Worm (Caenorhabditis elegans) whole organism, young adult: ENCODE data around the gene srw-72.

Source experiments
- B0336.3 ChIP-seq: fragments of 200-800 bp; sonication (Bioruptor generic); IDR thresholded peaks from 2 replicates; pipeline ENCODE4 v1.3.6; 2022; ENCODE audit warnings: missing genetic modification characterization, missing compliant biosample characterization
- F10E7.11 ChIP-seq: sonication (generic microtip); optimal IDR thresholded peaks from 2 replicates; lab custom pipeline; 2017; ENCODE audit warnings: mild to moderate bottlenecking, missing genetic modification characterization, moderate library complexity, missing compliant biosample characterization
- F39B2.1 ChIP-seq: fragments of 200-800 bp; sonication (Bioruptor generic); IDR thresholded peaks from 2 replicates; pipeline ENCODE4 v1.3.6; 2022; ENCODE audit warnings: missing genetic modification reagents, missing genetic modification characterization, missing compliant biosample characterization
- F57A8.1 ChIP-seq: fragments of 200-800 bp; sonication (Bioruptor generic); optimal IDR thresholded peaks from 2 replicates; lab custom pipeline; 2018; ENCODE audit warnings: mild to moderate bottlenecking, missing genetic modification characterization, moderate library complexity, missing compliant biosample characterization
- K12H6.12 ChIP-seq: fragments of 200-800 bp; sonication (Bioruptor generic); optimal IDR thresholded peaks from 2 replicates; lab custom pipeline; 2018; ENCODE audit warnings: mild to moderate bottlenecking, missing genetic modification characterization, missing compliant biosample characterization
- T26A5.8 ChIP-seq: sonication (generic microtip); optimal IDR thresholded peaks from 2 replicates; lab custom pipeline; 2016; ENCODE audit warnings: missing genetic modification characterization, missing compliant biosample characterization
- Y53G8AR.9 ChIP-seq: fragments of 200-800 bp; sonication (Bioruptor generic); conservative IDR thresholded peaks from 2 replicates; pipeline ENCODE4 v1.3.6; 2022; ENCODE audit warnings: missing genetic modification reagents, missing genetic modification characterization, missing compliant biosample characterization
- Y95B8A.8 ChIP-seq: fragments of 200-800 bp; sonication (Bioruptor generic); IDR thresholded peaks from 2 replicates; pipeline ENCODE4 v1.3.6; 2022; ENCODE audit warnings: missing genetic modification reagents, missing genetic modification characterization, missing compliant biosample characterization
- atf-7 ChIP-seq: sonication (generic microtip); optimal IDR thresholded peaks from 2 replicates; lab custom pipeline; 2017; ENCODE audit warnings: mild to moderate bottlenecking, missing genetic modification characterization, missing compliant biosample characterization
- attf-3 ChIP-seq: fragments of 200-800 bp; sonication (Bioruptor generic); conservative IDR thresholded peaks from 2 replicates; pipeline ENCODE4 v1.3.6; 2022; ENCODE audit warnings: missing genetic modification reagents, missing genetic modification characterization, missing compliant biosample characterization
- bed-2 ChIP-seq: fragments of 200-800 bp; sonication (Bioruptor generic); IDR thresholded peaks from 2 replicates; pipeline ENCODE4 v1.3.6; 2022; ENCODE audit warnings: missing genetic modification reagents, missing genetic modification characterization, missing compliant biosample characterization
- ceh-79 ChIP-seq: sonication (generic microtip); optimal IDR thresholded peaks from 2 replicates; lab custom pipeline; 2017; ENCODE audit warnings: mild to moderate bottlenecking, missing genetic modification characterization, missing compliant biosample characterization
- chd-7 ChIP-seq: sonication (generic microtip); optimal IDR thresholded peaks from 2 replicates; lab custom pipeline; 2016; ENCODE audit warnings: mild to moderate bottlenecking, missing genetic modification characterization, moderate library complexity, missing compliant biosample characterization
- die-1 ChIP-seq: sonication (generic microtip); optimal IDR thresholded peaks from 2 replicates; lab custom pipeline; 2016; ENCODE audit warnings: missing genotype, mild to moderate bottlenecking, missing genetic modification characterization, missing compliant biosample characterization
- dpl-1 ChIP-seq: fragments of 150-350 bp; optimal IDR thresholded peaks from 2 replicates; lab custom pipeline; 2014; ENCODE audit warnings: missing biosample characterization, missing genetic modification reagents, missing genetic modification characterization
- efl-1 ChIP-seq: fragments of 150-350 bp; optimal IDR thresholded peaks from 2 replicates; lab custom pipeline; 2014; ENCODE audit warnings: missing biosample characterization, missing genetic modification reagents, missing genetic modification characterization
- hlh-12 ChIP-seq: sonication (generic microtip); optimal IDR thresholded peaks from 2 replicates; lab custom pipeline; 2016; ENCODE audit warnings: missing genetic modification characterization, missing compliant biosample characterization
- let-526 ChIP-seq: fragments of 200-800 bp; sonication (Bioruptor generic); IDR thresholded peaks from 2 replicates; pipeline ENCODE4 v1.3.6; 2022; ENCODE audit warnings: missing genetic modification reagents, missing genetic modification characterization, missing compliant biosample characterization
- let-607 ChIP-seq, 2 experiments: fragments of 200-800 bp in 1 of 2; sonication (Bioruptor generic) in 1 of 2; sonication (generic microtip) in 1 of 2; optimal IDR thresholded peaks; 2 replicates each; lab custom pipeline; 2016 to 2018; ENCODE audit warnings: mild to moderate bottlenecking in 2 of 2, missing compliant biosample characterization in 2 of 2, missing genetic modification characterization in 2 of 2, moderate library complexity in 2 of 2, missing genotype in 1 of 2
- lin-26 ChIP-seq: fragments of 200-800 bp; sonication (Bioruptor generic); IDR thresholded peaks from 2 replicates; pipeline ENCODE4 v1.3.6; 2022; ENCODE audit warnings: missing genetic modification reagents, missing genetic modification characterization, missing compliant biosample characterization
- lin-54 ChIP-seq: fragments of 200-800 bp; sonication (Bioruptor generic); optimal IDR thresholded peaks from 2 replicates; lab custom pipeline; 2018; ENCODE audit warnings: mild to moderate bottlenecking, missing genetic modification characterization, missing compliant biosample characterization
- lsy-27 ChIP-seq: sonication (generic microtip); optimal IDR thresholded peaks from 2 replicates; lab custom pipeline; 2017; ENCODE audit warnings: missing genetic modification characterization, mild to moderate bottlenecking, missing compliant biosample characterization, antibody characterized with exemption, missing genotype, borderline replicate concordance; ENCODE audit not compliant: insufficient read depth
- mes-4 ChIP-seq: sonication (generic microtip); optimal IDR thresholded peaks from 2 replicates; lab custom pipeline; 2016; ENCODE audit warnings: missing genotype, missing genetic modification characterization, missing compliant biosample characterization
- nfya-1 ChIP-seq: sonication (generic microtip); optimal IDR thresholded peaks from 2 replicates; lab custom pipeline; 2017; ENCODE audit warnings: antibody characterized with exemption, missing compliant biosample characterization, missing genetic modification characterization, borderline replicate concordance; ENCODE audit not compliant: insufficient read depth
- nfya-2 ChIP-seq: fragments of 200-800 bp; sonication (Bioruptor generic); IDR thresholded peaks from 2 replicates; pipeline ENCODE4 v1.3.6; 2022; ENCODE audit warnings: missing genetic modification reagents, missing genetic modification characterization, missing compliant biosample characterization
- nhr-27 ChIP-seq: fragments of 200-800 bp; sonication (Bioruptor generic); optimal IDR thresholded peaks from 2 replicates; lab custom pipeline; 2018; ENCODE audit warnings: mild to moderate bottlenecking, missing genetic modification characterization, moderate library complexity, missing compliant biosample characterization
- pha-4 ChIP-seq: fragments of 150-350 bp; sonication (generic microtip); optimal IDR thresholded peaks from 2 replicates; lab custom pipeline; 2014; ENCODE audit warnings: missing biosample characterization, missing genetic modification reagents, missing genetic modification characterization
- rec-8 ChIP-seq, 2 experiments: sonication (generic microtip); optimal IDR thresholded peaks; 2 replicates each; lab custom pipeline; 2016; ENCODE audit warnings: mild to moderate bottlenecking in 2 of 2, missing genetic modification characterization in 2 of 2, missing genetic modification reagents in 2 of 2, missing genotype in 2 of 2, missing biosample characterization in 1 of 2, missing compliant biosample characterization in 1 of 2, moderate library complexity in 1 of 2
- snpc-3.4 ChIP-seq: sonication (generic microtip); optimal IDR thresholded peaks from 2 replicates; lab custom pipeline; 2017; ENCODE audit warnings: missing genetic modification characterization, mild to moderate bottlenecking, missing compliant biosample characterization, antibody characterized with exemption, moderate library complexity, missing genotype, missing genetic modification reagents
- snpc-4 ChIP-seq, 5 experiments: fragments of 150-350 bp in 1 of 5; sonication (generic microtip) in 4 of 5; optimal IDR thresholded peaks; 2 replicates each; lab custom pipeline; 2014 to 2018; ENCODE audit warnings: missing genetic modification characterization in 5 of 5, missing biosample characterization in 3 of 5, antibody characterized with exemption in 2 of 5, mild to moderate bottlenecking in 2 of 5, missing compliant biosample characterization in 2 of 5, missing genotype in 2 of 5, moderate library complexity in 2 of 5, missing genetic modification reagents in 1 of 5
- somi-1 ChIP-seq: fragments of 200-800 bp; sonication (Bioruptor generic); optimal IDR thresholded peaks from 2 replicates; lab custom pipeline; 2018; ENCODE audit warnings: mild to moderate bottlenecking, missing genetic modification characterization, missing compliant biosample characterization
- zfh-2 ChIP-seq: fragments of 200-800 bp; sonication (Bioruptor generic); conservative IDR thresholded peaks from 2 replicates; pipeline ENCODE4 v1.3.6; 2022; ENCODE audit warnings: missing genetic modification reagents, missing genetic modification characterization, missing compliant biosample characterization
- ztf-25 ChIP-seq: fragments of 200-800 bp; sonication (Bioruptor generic); IDR thresholded peaks from 2 replicates; pipeline ENCODE4 v1.3.6; 2022; ENCODE audit warnings: missing genetic modification reagents, missing genetic modification characterization, missing compliant biosample characterization
- ztf-28 ChIP-seq: fragments of 200-800 bp; sonication (Bioruptor generic); IDR thresholded peaks from 2 replicates; pipeline ENCODE4 v1.3.6; 2022; ENCODE audit warnings: missing genetic modification reagents, missing genetic modification characterization, missing compliant biosample characterization
- ztf-3 ChIP-seq: fragments of 200-800 bp; sonication (Bioruptor generic); optimal IDR thresholded peaks from 2 replicates; lab custom pipeline; 2018; ENCODE audit warnings: mild to moderate bottlenecking, missing genetic modification characterization, missing compliant biosample characterization

Gene srw-72

ce11 chrV:17473699-17474098 lies 6.8 kb downstream of the srw-72 start, which contains the start of gene srh-123:
Gene srh-123, plus strand, starts transcription at chrV:17473999.
- TF ChIP-seq somi-1, result no peak
- no peak for TF ChIP-seq snpc-4 (GFP tag; optimal IDR thresholded peaks at IDR 0.05; lab: Kevin White, UChicago)
- no peak for TF ChIP-seq snpc-4 (tag; optimal IDR thresholded peaks at IDR 0.05; lab: Kevin White, UChicago)
- TF ChIP-seq snpc-3.4, result no peak
- TF ChIP-seq nhr-27, result no peak
- TF ChIP-seq attf-3 (GFP tag; lab: Robert Waterston, UW), result no peak

ce11 chrV:17476490-17476889 lies 9.6 kb downstream of the srw-72 start, which contains the start of gene srbc-61:
Gene srbc-61, plus strand, starts transcription at chrV:17476790.
- TF ChIP-seq Y95B8A.8 (no peak), nfya-2 (no peak), T26A5.8 (tag; lab: Kevin White, UChicago) (no peak), let-526 (GFP tag; lab: Robert Waterston, UW) (no peak), die-1 (tag; lab: Kevin White, UChicago) (no peak), let-607 (tag; optimal IDR thresholded peaks at IDR 0.05; lab: Kevin White, UChicago) (no peak), lsy-27 (tag; lab: Kevin White, UChicago) (no peak), ztf-25 (GFP tag; lab: Robert Waterston, UW) (no peak), chd-7 (no peak), K12H6.12 (tag; lab: Kevin White, UChicago) (no peak), zfh-2 (GFP tag; lab: Robert Waterston, UW) (no peak), efl-1 (no peak), B0336.3 (no peak), F57A8.1 (GFP tag; lab: Kevin White, UChicago) (no peak), lin-54 (GFP tag; lab: Kevin White, UChicago) (no peak), lin-26 (no peak), pha-4 (tag; lab: Kevin White, UChicago) (no peak)

- TF ChIP-seq ztf-3 (GFP tag; lab: Kevin White, UChicago) (no peak), Y53G8AR.9 (no peak), bed-2 (GFP tag; lab: Robert Waterston, UW) (no peak), dpl-1 (GFP tag; lab: Kevin White, UChicago) (no peak)
These were observed 18.2 kb downstream of the srw-72 start, which contains the start of gene srh-111 for ce11 chrV:17485078-17485477. Gene srh-111, minus strand, starts transcription at chrV:17485178.

ce11 chrV:17486034-17486433 lies 19.2 kb downstream of the srw-72 start, which contains the start of gene scl-24:
Gene scl-24, plus strand, starts transcription at chrV:17486334.
- TF ChIP-seq nfya-1 (tag; lab: Kevin White, UChicago) (no peak), rec-8 (tag; optimal IDR thresholded peaks at IDR 0.05; lab: Kevin White, UChicago) (no peak), atf-7 (tag; lab: Kevin White, UChicago) (no peak), ztf-28 (GFP tag; lab: Robert Waterston, UW) (no peak), hlh-12 (tag; lab: Kevin White, UChicago) (no peak), snpc-3.4 (no peak), chd-7 (no peak), ceh-79 (no peak), bed-2 (GFP tag; lab: Robert Waterston, UW) (no peak), F39B2.1 (GFP tag; lab: Robert Waterston, UW) (no peak), F10E7.11 (tag; lab: Kevin White, UChicago) (no peak), mes-4 (tag; lab: Kevin White, UChicago) (no peak)
